Fruit fly (Drosophila melanogaster) whole organism, prepupa: ENCODE data around the gene CG14431.

Experiments
- CG10669 ChIP-seq: fragments of 200-800 bp; sonication (Bioruptor generic); optimal IDR thresholded peaks from 3 replicates; lab custom pipeline; 2018; ENCODE audit warnings: missing biosample characterization, mild to moderate bottlenecking, missing genetic modification characterization, moderate library complexity
- CG11902 ChIP-seq: fragments of 200-800 bp; sonication (Bioruptor generic); optimal IDR thresholded peaks from 3 replicates; lab custom pipeline; 2016; ENCODE audit warnings: missing biosample characterization, missing genetic modification characterization
- CG15336 ChIP-seq: fragments of 200-800 bp; sonication (Bioruptor generic); IDR thresholded peaks from 2 replicates; pipeline ENCODE4 v1.3.6; 2022; ENCODE audit warnings: missing biosample characterization, missing genetic modification characterization
- CG1621 ChIP-seq: fragments of 200-800 bp; sonication (Bioruptor generic); optimal IDR thresholded peaks from 3 replicates; lab custom pipeline; 2018; ENCODE audit warnings: missing biosample characterization, mild to moderate bottlenecking, missing genetic modification characterization
- CG3032 ChIP-seq: fragments of 200-800 bp; optimal IDR thresholded peaks from 2 replicates; lab custom pipeline; 2019; ENCODE audit warnings: missing biosample characterization, mild to moderate bottlenecking, missing genetic modification characterization, moderate library complexity
- CG3919 ChIP-seq: fragments of 200-800 bp; sonication (Bioruptor generic); optimal IDR thresholded peaks from 3 replicates; lab custom pipeline; 2016; ENCODE audit warnings: missing biosample characterization, missing genetic modification characterization
- CG6163 ChIP-seq: fragments of 200-800 bp; sonication (Bioruptor generic); IDR thresholded peaks from 3 replicates; pipeline ENCODE4 v1.3.6; 2022; ENCODE audit warnings: missing biosample characterization, missing genetic modification characterization
- CG6276 ChIP-seq: fragments of 200-800 bp; sonication (Bioruptor generic); optimal IDR thresholded peaks from 2 replicates; lab custom pipeline; 2017; ENCODE audit warnings: missing biosample characterization, mild to moderate bottlenecking, missing genetic modification characterization
- CG6792 ChIP-seq: fragments of 200-800 bp; sonication (Bioruptor generic); optimal IDR thresholded peaks from 3 replicates; lab custom pipeline; 2016; ENCODE audit warnings: missing biosample characterization, missing genetic modification characterization
- CG6808 ChIP-seq: fragments of 200-800 bp; sonication (Bioruptor generic); optimal IDR thresholded peaks from 3 replicates; lab custom pipeline; 2017; ENCODE audit warnings: missing biosample characterization, missing genetic modification characterization, mild to moderate bottlenecking, moderate library complexity, missing genetic modification reagents
- CG6854 ChIP-seq: fragments of 200-800 bp; sonication (Bioruptor generic); optimal IDR thresholded peaks from 2 replicates; lab custom pipeline; 2017; ENCODE audit warnings: missing biosample characterization, mild to moderate bottlenecking, missing genetic modification characterization
- CG8119 ChIP-seq: fragments of 200-800 bp; sonication (Bioruptor generic); IDR thresholded peaks from 3 replicates; pipeline ENCODE4 v1.3.6; 2022; ENCODE audit warnings: missing biosample characterization, missing genetic modification characterization
- CG8319 ChIP-seq: fragments of 200-800 bp; sonication (Bioruptor generic); optimal IDR thresholded peaks from 3 replicates; lab custom pipeline; 2016; ENCODE audit warnings: missing biosample characterization, missing genetic modification characterization
- CG9139 ChIP-seq: fragments of 200-800 bp; sonication (Bioruptor generic); optimal IDR thresholded peaks from 3 replicates; lab custom pipeline; 2017; ENCODE audit warnings: missing biosample characterization, mild to moderate bottlenecking, missing genetic modification characterization
- Eip78C ChIP-seq: fragments of 200-800 bp; sonication (Bioruptor generic); peaks from one replicate; lab custom pipeline; 2016; ENCODE audit warnings: missing biosample characterization, missing genetic modification characterization
- Eip93F ChIP-seq: fragments of 200-800 bp; sonication (Bioruptor generic); optimal IDR thresholded peaks from 2 replicates; lab custom pipeline; 2016; ENCODE audit warnings: missing biosample characterization, mild to moderate bottlenecking, missing genetic modification characterization
- Ets96B ChIP-seq: fragments of 200-800 bp; optimal IDR thresholded peaks from 2 replicates; lab custom pipeline; 2019; ENCODE audit warnings: missing biosample characterization, mild to moderate bottlenecking, missing genetic modification characterization, moderate library complexity
- Gug ChIP-seq: fragments of 200-800 bp; sonication (Bioruptor generic); IDR thresholded peaks from 2 replicates; pipeline ENCODE4 v1.3.6; 2022; ENCODE audit warnings: missing biosample characterization, missing genetic modification characterization
- Hr38 ChIP-seq: sonication (Bioruptor generic); optimal IDR thresholded peaks from 2 replicates; lab custom pipeline; 2016; ENCODE audit warnings: missing biosample characterization, missing genetic modification characterization
- Hr39 ChIP-seq: fragments of 200-800 bp; sonication (Bioruptor generic); optimal IDR thresholded peaks from 2 replicates; lab custom pipeline; 2016; ENCODE audit warnings: missing biosample characterization, missing genetic modification characterization
- Lpt ChIP-seq: fragments of 200-800 bp; sonication (Bioruptor generic); optimal IDR thresholded peaks from 3 replicates; lab custom pipeline; 2016; ENCODE audit warnings: missing biosample characterization, missing genetic modification characterization
- Met ChIP-seq: fragments of 200-800 bp; sonication (Bioruptor generic); optimal IDR thresholded peaks from 3 replicates; lab custom pipeline; 2016; ENCODE audit warnings: missing biosample characterization, missing genetic modification characterization
- OdsH ChIP-seq: fragments of 200-800 bp; sonication (Bioruptor generic); optimal IDR thresholded peaks from 3 replicates; lab custom pipeline; 2016; ENCODE audit warnings: missing biosample characterization, missing genetic modification characterization
- Sox102F ChIP-seq: fragments of 200-800 bp; sonication (Bioruptor generic); optimal IDR thresholded peaks from 2 replicates; lab custom pipeline; 2016; ENCODE audit warnings: missing biosample characterization, mild to moderate bottlenecking, missing genetic modification characterization
- Sox14 ChIP-seq: fragments of 200-800 bp; sonication (Bioruptor generic); optimal IDR thresholded peaks from 3 replicates; lab custom pipeline; 2016; ENCODE audit warnings: missing biosample characterization, missing genetic modification characterization
- achi ChIP-seq: fragments of 200-800 bp; sonication (Bioruptor generic); optimal IDR thresholded peaks from 3 replicates; lab custom pipeline; 2016; ENCODE audit warnings: missing biosample characterization, missing genetic modification characterization
- cyc ChIP-seq: fragments of 200-800 bp; sonication (Bioruptor generic); optimal IDR thresholded peaks from 3 replicates; lab custom pipeline; 2016; ENCODE audit warnings: missing biosample characterization, missing genetic modification characterization
- dac ChIP-seq: fragments of 200-800 bp; sonication (Bioruptor generic); optimal IDR thresholded peaks from 2 replicates; lab custom pipeline; 2017; ENCODE audit warnings: missing biosample characterization, mild to moderate bottlenecking, missing genetic modification characterization
- dsx ChIP-seq: fragments of 200-800 bp; optimal IDR thresholded peaks from 3 replicates; lab custom pipeline; 2019; ENCODE audit warnings: missing biosample characterization, mild to moderate bottlenecking, missing genetic modification characterization, moderate library complexity; ENCODE audit not compliant: poor library complexity, severe bottlenecking
- eg ChIP-seq: fragments of 200-800 bp; sonication (Bioruptor generic); IDR thresholded peaks from 3 replicates; pipeline ENCODE4 v1.3.6; 2022; ENCODE audit warnings: missing biosample characterization, missing genetic modification characterization
- fd59A ChIP-seq: fragments of 200-800 bp; sonication (Bioruptor generic); optimal IDR thresholded peaks from 2 replicates; lab custom pipeline; 2017; ENCODE audit warnings: missing biosample characterization, mild to moderate bottlenecking, missing genetic modification characterization, missing genetic modification reagents
- fd85E ChIP-seq: fragments of 200-800 bp; sonication (Bioruptor generic); optimal IDR thresholded peaks from 3 replicates; lab custom pipeline; 2016; ENCODE audit warnings: missing biosample characterization, missing genetic modification characterization
- fkh ChIP-seq: fragments of 200-800 bp; sonication (Bioruptor generic); optimal IDR thresholded peaks from 3 replicates; lab custom pipeline; 2017; ENCODE audit warnings: missing biosample characterization, mild to moderate bottlenecking, missing genetic modification characterization, moderate library complexity
- lz ChIP-seq: fragments of 200-800 bp; sonication (Bioruptor generic); optimal IDR thresholded peaks from 3 replicates; lab custom pipeline; 2016; ENCODE audit warnings: missing biosample characterization, missing genetic modification characterization
- net ChIP-seq: fragments of 200-800 bp; sonication (Bioruptor generic); optimal IDR thresholded peaks from 3 replicates; lab custom pipeline; 2016; ENCODE audit warnings: missing biosample characterization, missing genetic modification characterization
- pdm3 ChIP-seq: fragments of 200-800 bp; sonication (Bioruptor generic); optimal IDR thresholded peaks from 3 replicates; lab custom pipeline; 2016; ENCODE audit warnings: missing biosample characterization, missing genetic modification characterization
- salr ChIP-seq, 2 experiments: fragments of 200-800 bp; sonication (Bioruptor generic); optimal IDR thresholded peaks; 3 replicates each; lab custom pipeline; 2016 to 2018; ENCODE audit warnings: missing biosample characterization in 2 of 2, missing genetic modification characterization in 2 of 2, mild to moderate bottlenecking in 1 of 2
- spab ChIP-seq: fragments of 200-800 bp; sonication (Bioruptor generic); optimal IDR thresholded peaks from 2 replicates; lab custom pipeline; 2017; ENCODE audit warnings: missing biosample characterization, mild to moderate bottlenecking, missing genetic modification characterization, missing genetic modification reagents
- ss ChIP-seq, 2 experiments: fragments of 200-800 bp; sonication (Bioruptor generic); optimal IDR thresholded peaks; 2 replicates in 1 of 2; 3 replicates in 1 of 2; lab custom pipeline; 2017 to 2018; ENCODE audit warnings: mild to moderate bottlenecking in 2 of 2, missing biosample characterization in 2 of 2, missing genetic modification characterization in 2 of 2, moderate library complexity in 1 of 2
- svp ChIP-seq: fragments of 200-800 bp; sonication (Bioruptor generic); peaks from one replicate; lab custom pipeline; 2016; ENCODE audit warnings: missing biosample characterization, missing genetic modification characterization
- topi ChIP-seq: fragments of 200-800 bp; sonication (Bioruptor generic); optimal IDR thresholded peaks from 3 replicates; lab custom pipeline; 2016; ENCODE audit warnings: missing biosample characterization, missing genetic modification characterization
- vri ChIP-seq: fragments of 200-800 bp; sonication (Bioruptor generic); optimal IDR thresholded peaks from 3 replicates; lab custom pipeline; 2016; ENCODE audit warnings: missing biosample characterization, mild to moderate bottlenecking, missing genetic modification characterization

CG14431 gene

dm6 chrX:6997653-6998491 is 89.8 kb downstream of the CG14431 start (continued):
- no peak for TF ChIP-seq fkh (GFP tag; lab: Kevin White, UChicago)
- TF ChIP-seq Hr39 (GFP tag; lab: Kevin White, UChicago): peak; percentile 89
- peak; percentile 90 for TF ChIP-seq Ets96B (tag; lab: Kevin White, UChicago)
- peak; percentile 21 for TF ChIP-seq fd85E
- peak; percentile 87 for TF ChIP-seq achi (GFP tag; lab: Kevin White, UChicago)
- TF ChIP-seq OdsH: peak; percentile 90
- TF ChIP-seq CG6808 (GFP tag; lab: Kevin White, UChicago): peak; percentile 82
- TF ChIP-seq dsx (GFP tag; lab: Kevin White, UChicago): peak; percentile 82
- TF ChIP-seq fd59A (GFP tag; lab: Kevin White, UChicago): peak; percentile 88
- TF ChIP-seq net: peak; percentile 86
- peak; percentile 89 for TF ChIP-seq CG10669 (GFP tag; lab: Kevin White, UChicago)
- TF ChIP-seq lz: peak; percentile 88
- TF ChIP-seq Met: peak; percentile 88
- TF ChIP-seq eg (GFP tag; lab: Robert Waterston, UW): peak; percentile 77
- TF ChIP-seq CG8319: peak; percentile 73
- peak; percentile 90 for TF ChIP-seq pdm3 (GFP tag; lab: Kevin White, UChicago)
- peak; percentile 18 for TF ChIP-seq vri
- TF ChIP-seq spab: peak; percentile 81
- TF ChIP-seq Eip93F (GFP tag; lab: Kevin White, UChicago): peak; percentile 28
- peak; percentile 54 for TF ChIP-seq CG6276 (GFP tag; lab: Kevin White, UChicago)
- TF ChIP-seq CG11902 (GFP tag; lab: Kevin White, UChicago): peak; percentile 81
- peak; percentile 72 for TF ChIP-seq dac (GFP tag; lab: Kevin White, UChicago)
- TF ChIP-seq Gug: peak; percentile 71
- peak; percentile 91 for TF ChIP-seq topi (GFP tag; lab: Kevin White, UChicago)
- peak; percentile 90 for TF ChIP-seq cyc
- TF ChIP-seq CG1621 (tag; lab: Kevin White, UChicago): peak; percentile 82
- TF ChIP-seq CG3919 (GFP tag; lab: Kevin White, UChicago): peak; percentile 85

dm6 chrX:6998492-6998852 is 90.4 kb downstream of the CG14431 start, which contains the start of gene Inx2:
TSS of gene Inx2 (plus strand) at chrX:6998672.
- peak; percentile 71 for TF ChIP-seq fkh (GFP tag; lab: Kevin White, UChicago)
- TF ChIP-seq Eip78C (GFP tag; lab: Kevin White, UChicago): peak; percentile 32
- TF ChIP-seq dsx (GFP tag; lab: Kevin White, UChicago): peak; percentile 39
- TF ChIP-seq CG6854 (GFP tag; lab: Kevin White, UChicago): peak; percentile 79
- peak; percentile 25 to 29 for TF ChIP-seq ss (GFP tag; optimal IDR thresholded peaks at IDR 0.05; lab: Kevin White, UChicago)
- peak; percentile 62; the same call in 1 of the 3 replicates for TF ChIP-seq eg (GFP tag; lab: Robert Waterston, UW)
- TF ChIP-seq CG15336 (GFP tag; lab: Robert Waterston, UW): peak; percentile 48; the same call in 1 of the 2 replicates
- TF ChIP-seq Hr38 (GFP tag; lab: Kevin White, UChicago): no peak
- TF ChIP-seq vri: peak; percentile 65
- no peak for TF ChIP-seq Ets96B (tag; lab: Kevin White, UChicago)
- TF ChIP-seq CG1621 (tag; lab: Kevin White, UChicago): peak; percentile 17
- TF ChIP-seq Gug: 0 out of 2 replicates have a peak, but pooled peaks have one; percentile 8
- TF ChIP-seq OdsH: no peak
- TF ChIP-seq Sox102F (GFP tag; lab: Kevin White, UChicago): peak; percentile 22
- TF ChIP-seq dac (GFP tag; lab: Kevin White, UChicago): no peak
- TF ChIP-seq svp (GFP tag; lab: Kevin White, UChicago): peak; percentile 59
- no peak for TF ChIP-seq spab
- peak; percentile 13 for TF ChIP-seq CG3919 (GFP tag; lab: Kevin White, UChicago)
- no peak for TF ChIP-seq salr (GFP tag; optimal IDR thresholded peaks at IDR 0.05; lab: Kevin White, UChicago)
- peak; percentile 22 for TF ChIP-seq Sox14
- peak; percentile 42 for TF ChIP-seq CG9139 (GFP tag; lab: Kevin White, UChicago)
- peak; percentile 71 for TF ChIP-seq CG8119 (GFP tag; lab: Robert Waterston, UW)
- TF ChIP-seq CG6163 (GFP tag; lab: Robert Waterston, UW): peak; percentile 74; the same call in 2 of the 3 replicates
- TF ChIP-seq CG6792: no peak
- peak; percentile 24 for TF ChIP-seq Lpt (GFP tag; lab: Kevin White, UChicago)
- no peak for TF ChIP-seq CG3032 (tag; lab: Kevin White, UChicago)
- TF ChIP-seq CG6276 (GFP tag; lab: Kevin White, UChicago): peak; percentile 5
- TF ChIP-seq CG10669 (GFP tag; lab: Kevin White, UChicago): no peak
- TF ChIP-seq fd85E: peak; percentile 15
